Fruit fly (Drosophila melanogaster): Measurements from ENCODE around the gene pst.

The pst gene

dm6 chr3L:7334990-7335389 is 25.1 kb downstream of the pst start, which contains the start of the genes wrm1 and wrm2 (continued):
- TF ChIP-seq CG10274 (GFP tag; optimal IDR thresholded peaks at IDR 0.05): no peak
- no peak for TF ChIP-seq NK7.1 (GFP tag; optimal IDR thresholded peaks at IDR 0.05)
- no peak for TF ChIP-seq ase (GFP tag; IDR thresholded peaks at IDR 0.05)
- TF ChIP-seq psq (GFP tag; optimal IDR thresholded peaks at IDR 0.05): no peak
- TF ChIP-seq CG11696 (GFP tag; IDR thresholded peaks at IDR 0.05): no peak
- no peak for TF ChIP-seq fru (optimal IDR thresholded peaks at IDR 0.05)
- TF ChIP-seq CG3281 (GFP tag; optimal IDR thresholded peaks at IDR 0.05): no peak
- TF ChIP-seq jing (GFP tag; optimal IDR thresholded peaks at IDR 0.05): no peak
- TF ChIP-seq CG4820 (GFP tag; optimal IDR thresholded peaks at IDR 0.05): no peak
- no peak for TF ChIP-seq Kr (GFP tag; optimal IDR thresholded peaks at IDR 0.05)
- peak; percentile 28 for TF ChIP-seq nom (GFP tag; optimal IDR thresholded peaks at IDR 0.05)
- peak; percentile 54 for TF ChIP-seq dm (GFP tag; optimal IDR thresholded peaks at IDR 0.05)
- TF ChIP-seq CG6854 (GFP tag; optimal IDR thresholded peaks at IDR 0.05): no peak
- TF ChIP-seq Dll (GFP tag; IDR thresholded peaks at IDR 0.05; ENCODE audit: partially characterized antibody): peak; percentile 69; the same call in 3 of the 4 replicates
- no peak for TF ChIP-seq org-1 (GFP tag; optimal IDR thresholded peaks at IDR 0.05)
- TF ChIP-seq CG4404 (GFP tag; IDR thresholded peaks at IDR 0.05): no peak
- peak; percentile 57; the same call in 1 of the 3 replicates for TF ChIP-seq Doc3 (GFP tag; IDR thresholded peaks at IDR 0.05; ENCODE audit: partially characterized antibody)
- no peak for TF ChIP-seq vfl (GFP tag; optimal IDR thresholded peaks at IDR 0.05)
- TF ChIP-seq BtbVII (GFP tag; optimal IDR thresholded peaks at IDR 0.05): no peak
- no peak for TF ChIP-seq Atf3 (GFP tag; optimal IDR thresholded peaks at IDR 0.05)
- TF ChIP-seq CG10366 (GFP tag; IDR thresholded peaks at IDR 0.05): no peak
- TF ChIP-seq CG8944 (GFP tag; optimal IDR thresholded peaks at IDR 0.05): no peak
- TF ChIP-seq row (GFP tag; IDR thresholded peaks at IDR 0.05): no peak
- no peak for TF ChIP-seq lov (optimal IDR thresholded peaks at IDR 0.05)
- TF ChIP-seq lov (GFP tag; IDR thresholded peaks at IDR 0.05): no peak
- no peak for TF ChIP-seq CG3726 (GFP tag; IDR thresholded peaks at IDR 0.05)
- TF ChIP-seq fd102C (GFP tag; optimal IDR thresholded peaks at IDR 0.05): no peak
- peak; percentile 57; the same call in 2 of the 3 replicates for TF ChIP-seq CG16813 (GFP tag; IDR thresholded peaks at IDR 0.05; ENCODE audit: partially characterized antibody)
- TF ChIP-seq CG2889 (GFP tag; IDR thresholded peaks at IDR 0.05): no peak
- TF ChIP-seq gt (GFP tag; IDR thresholded peaks at IDR 0.05): no peak
- TF ChIP-seq Sry-δ (GFP tag; optimal IDR thresholded peaks at IDR 0.05): peak; percentile 90
- no peak for TF ChIP-seq gce (GFP tag; IDR thresholded peaks at IDR 0.05)
- TF ChIP-seq Bgb (GFP tag; IDR thresholded peaks at IDR 0.05; ENCODE audit: partially characterized antibody): peak; percentile 70
- no peak for TF ChIP-seq Eip74EF (GFP tag; optimal IDR thresholded peaks at IDR 0.05)
- no peak for TF ChIP-seq onecut (GFP tag; IDR thresholded peaks at IDR 0.05)
- TF ChIP-seq CG11504 (tag; optimal IDR thresholded peaks at IDR 0.05): peak; percentile 98
- TF ChIP-seq Hr39 (optimal IDR thresholded peaks at IDR 0.05): no peak
- TF ChIP-seq Atf-2 (GFP tag; optimal IDR thresholded peaks at IDR 0.05): no peak
- TF ChIP-seq CG3407 (GFP tag; optimal IDR thresholded peaks at IDR 0.05): no peak
- TF ChIP-seq CG32772 (GFP tag; IDR thresholded peaks at IDR 0.05): no peak
- TF ChIP-seq ro (GFP tag; IDR thresholded peaks at IDR 0.05): no peak
- TF ChIP-seq zfh1 (GFP tag; IDR thresholded peaks at IDR 0.05): no peak
- TF ChIP-seq H15 (GFP tag; IDR thresholded peaks at IDR 0.05): no peak
- 0 out of 3 replicates have a peak, but pooled peaks have one; percentile 26 for TF ChIP-seq CG7963 (GFP tag; IDR thresholded peaks at IDR 0.05; ENCODE audit: partially characterized antibody)
- no peak for TF ChIP-seq Dad (GFP tag; optimal IDR thresholded peaks at IDR 0.05)
- TF ChIP-seq jigr1 (GFP tag; IDR thresholded peaks at IDR 0.05): no peak
- no peak for TF ChIP-seq Hsf (GFP tag; optimal IDR thresholded peaks at IDR 0.05)
- TF ChIP-seq Dfd (GFP tag; optimal IDR thresholded peaks at IDR 0.05): no peak
- no peak for TF ChIP-seq CG7372 (GFP tag; IDR thresholded peaks at IDR 0.05)
- no peak for TF ChIP-seq CG10209 (GFP tag; optimal IDR thresholded peaks at IDR 0.05)
- peak; percentile 66 for TF ChIP-seq CG8924 (tag; optimal IDR thresholded peaks at IDR 0.05)
- TF ChIP-seq CG11093 (GFP tag; IDR thresholded peaks at IDR 0.05): no peak
- no peak for TF ChIP-seq CG5180 (GFP tag; optimal IDR thresholded peaks at IDR 0.05)

Data from whole organism, embryonic.